Fruit fly (Drosophila melanogaster) whole organism, embryonic: ENCODE measurements around the gene CG13008.
A peak's percentile ranks its signal among the peaks of the same experiment; 100 is the strongest.

Source experiments
- BtbVII ChIP-seq: fragments of 200-800 bp; sonication (Bioruptor generic); optimal IDR thresholded peaks from 3 replicates; lab custom pipeline; 2017; ENCODE audit warnings: missing biosample characterization, mild to moderate bottlenecking, missing genetic modification characterization
- CG10366 ChIP-seq: fragments of 200-800 bp; sonication (Bioruptor generic); IDR thresholded peaks from 2 replicates; pipeline ENCODE4 v1.3.6; 2022; ENCODE audit warnings: missing biosample characterization, missing genetic modification characterization
- CG12104 ChIP-seq: fragments of 200-800 bp; sonication (Bioruptor generic); optimal IDR thresholded peaks from 3 replicates; lab custom pipeline; 2016; ENCODE audit warnings: missing biosample characterization, missing genetic modification characterization
- CG12219 ChIP-seq: fragments of 200-800 bp; sonication (Bioruptor generic); optimal IDR thresholded peaks from 3 replicates; lab custom pipeline; 2018; ENCODE audit warnings: missing biosample characterization, mild to moderate bottlenecking, missing genetic modification characterization
- CG12744 ChIP-seq: fragments of 200-800 bp; sonication (Bioruptor generic); optimal IDR thresholded peaks from 2 replicates; lab custom pipeline; 2016; ENCODE audit warnings: missing biosample characterization, missing genetic modification characterization
- CG12942 ChIP-seq: fragments of 200-800 bp; sonication (Bioruptor generic); optimal IDR thresholded peaks from 3 replicates; lab custom pipeline; 2016; ENCODE audit warnings: missing biosample characterization, missing genetic modification characterization
- CG14014 ChIP-seq: fragments of 200-800 bp; sonication (Bioruptor generic); IDR thresholded peaks from 2 replicates; pipeline ENCODE4 v1.3.6; 2022; ENCODE audit warnings: missing biosample characterization, missing genetic modification characterization
- CG14710 ChIP-seq: fragments of 200-800 bp; sonication (Bioruptor generic); optimal IDR thresholded peaks from 3 replicates; lab custom pipeline; 2019; ENCODE audit warnings: missing biosample characterization, mild to moderate bottlenecking, missing genetic modification characterization, moderate library complexity
- CG17612 ChIP-seq: fragments of 200-800 bp; sonication (Bioruptor generic); IDR thresholded peaks from 2 replicates; pipeline ENCODE4 v1.3.6; 2022; ENCODE audit warnings: missing biosample characterization, missing genetic modification characterization
- CG18476 ChIP-seq: fragments of 200-800 bp; sonication (Bioruptor generic); optimal IDR thresholded peaks from 2 replicates; lab custom pipeline; 2016; ENCODE audit warnings: missing biosample characterization, mild to moderate bottlenecking, missing genetic modification characterization
- CG31365 ChIP-seq: fragments of 200-800 bp; sonication (Bioruptor generic); optimal IDR thresholded peaks from 2 replicates; lab custom pipeline; 2018; ENCODE audit warnings: missing biosample characterization, mild to moderate bottlenecking, missing genetic modification characterization
- CG3281 ChIP-seq: fragments of 200-800 bp; sonication (Bioruptor generic); optimal IDR thresholded peaks from 3 replicates; lab custom pipeline; 2017; ENCODE audit warnings: missing biosample characterization, mild to moderate bottlenecking, missing genetic modification characterization
- CG33557 ChIP-seq: fragments of 200-800 bp; sonication (Bioruptor generic); optimal IDR thresholded peaks from 2 replicates; lab custom pipeline; 2019; ENCODE audit warnings: missing biosample characterization, mild to moderate bottlenecking, missing genetic modification characterization, moderate library complexity
- CG3407 ChIP-seq: fragments of 200-800 bp; sonication (Bioruptor generic); optimal IDR thresholded peaks from 2 replicates; lab custom pipeline; 2018; ENCODE audit warnings: missing biosample characterization, mild to moderate bottlenecking, missing genetic modification characterization
- CG3726 ChIP-seq: fragments of 200-800 bp; sonication (Bioruptor generic); IDR thresholded peaks from 3 replicates; pipeline ENCODE4, ENCODE4 v1.3.6; 2022; ENCODE audit warnings: missing biosample characterization, missing genetic modification characterization
- CG6791 ChIP-seq: fragments of 200-800 bp; sonication (Bioruptor generic); IDR thresholded peaks from 3 replicates; pipeline ENCODE4 v1.3.6; 2022; ENCODE audit warnings: missing biosample characterization, missing genetic modification characterization; ENCODE audit not compliant: partially characterized antibody
- CG8089 ChIP-seq: fragments of 200-800 bp; sonication (Bioruptor generic); optimal IDR thresholded peaks from 3 replicates; lab custom pipeline; 2016; ENCODE audit warnings: missing biosample characterization, missing genetic modification characterization
- CG9727 ChIP-seq: fragments of 200-800 bp; sonication (Bioruptor generic); optimal IDR thresholded peaks from 3 replicates; lab custom pipeline; 2017; ENCODE audit warnings: missing biosample characterization, mild to moderate bottlenecking, missing genetic modification characterization
- CrebB ChIP-seq: fragments of 200-800 bp; sonication (Bioruptor generic); optimal IDR thresholded peaks from 3 replicates; lab custom pipeline; 2018; ENCODE audit warnings: missing biosample characterization, mild to moderate bottlenecking, missing genetic modification characterization
- Eip74EF ChIP-seq, 2 experiments: fragments of 200-800 bp in 1 of 2; fragments of >200 bp in 1 of 2; sonication (Bioruptor generic) in 1 of 2; optimal IDR thresholded peaks; 2 replicates each; lab custom pipeline; 2017 to 2019; ENCODE audit warnings: missing biosample characterization in 2 of 2, missing genetic modification characterization in 2 of 2, mild to moderate bottlenecking in 1 of 2, moderate library complexity in 1 of 2
- GATAe ChIP-seq: fragments of 200-800 bp; sonication (Bioruptor generic); conservative IDR thresholded peaks from 2 replicates; pipeline ENCODE4 v1.3.6; 2022; ENCODE audit warnings: missing biosample characterization, missing genetic modification characterization
- HHEX ChIP-seq: fragments of 200-800 bp; sonication (Bioruptor generic); optimal IDR thresholded peaks from 3 replicates; lab custom pipeline; 2017; ENCODE audit warnings: missing biosample characterization, mild to moderate bottlenecking, missing genetic modification characterization, missing genetic modification reagents
- Hmr ChIP-seq: fragments of 200-800 bp; sonication (Bioruptor generic); optimal IDR thresholded peaks from 3 replicates; lab custom pipeline; 2017; ENCODE audit warnings: mild to moderate bottlenecking, missing biosample characterization, missing genetic modification reagents, missing genetic modification characterization
- Hmx ChIP-seq: fragments of 200-800 bp; sonication (Bioruptor generic); optimal IDR thresholded peaks from 2 replicates; lab custom pipeline; 2016; ENCODE audit warnings: missing biosample characterization, missing genetic modification characterization
- Jarid2 ChIP-seq: fragments of 200-800 bp; sonication (Bioruptor generic); optimal IDR thresholded peaks from 3 replicates; lab custom pipeline; 2017; ENCODE audit warnings: mild to moderate bottlenecking, missing biosample characterization, missing genetic modification reagents, missing genetic modification characterization
- NC2α ChIP-seq: fragments of 200-800 bp; sonication (Bioruptor generic); optimal IDR thresholded peaks from 2 replicates; lab custom pipeline; 2016; ENCODE audit warnings: missing biosample characterization, missing genetic modification characterization
- Nf-YC ChIP-seq: fragments of 200-800 bp; optimal IDR thresholded peaks from 3 replicates; lab custom pipeline; 2019; ENCODE audit warnings: missing biosample characterization, mild to moderate bottlenecking, missing genetic modification characterization, moderate library complexity
- Rx ChIP-seq: fragments of 200-800 bp; sonication (Bioruptor generic); IDR thresholded peaks from 2 replicates; pipeline ENCODE4 v1.3.6; 2022; ENCODE audit warnings: missing biosample characterization, missing genetic modification characterization
- Sry-β ChIP-seq: fragments of 200-800 bp; sonication (Bioruptor generic); optimal IDR thresholded peaks from 2 replicates; lab custom pipeline; 2018; ENCODE audit warnings: missing biosample characterization, mild to moderate bottlenecking, missing genetic modification characterization, moderate library complexity
- Xbp1 ChIP-seq: fragments of 200-800 bp; sonication (Bioruptor generic); optimal IDR thresholded peaks from 3 replicates; lab custom pipeline; 2016; ENCODE audit warnings: missing biosample characterization, mild to moderate bottlenecking, missing genetic modification characterization
- Xrp1 ChIP-seq: fragments of 200-800 bp; sonication (Bioruptor generic); IDR thresholded peaks from 2 replicates; pipeline ENCODE4 v1.3.6; 2022; ENCODE audit warnings: missing biosample characterization, missing genetic modification characterization
- YL-1 ChIP-seq: fragments of 200-800 bp; sonication (Bioruptor generic); optimal IDR thresholded peaks from 3 replicates; lab custom pipeline; 2017; ENCODE audit warnings: missing biosample characterization, mild to moderate bottlenecking, missing genetic modification characterization
- ac ChIP-seq: fragments of 200-800 bp; sonication (Bioruptor generic); optimal IDR thresholded peaks from 3 replicates; lab custom pipeline; 2017; ENCODE audit warnings: missing biosample characterization, mild to moderate bottlenecking, missing genetic modification characterization
- amos ChIP-seq: fragments of 200-800 bp; sonication (Bioruptor generic); IDR thresholded peaks from 2 replicates; pipeline ENCODE4 v1.3.6; 2022; ENCODE audit warnings: missing biosample characterization, missing genetic modification characterization; ENCODE audit not compliant: partially characterized antibody
- ato ChIP-seq: fragments of 200-800 bp; sonication (Bioruptor generic); IDR thresholded peaks from 2 replicates; pipeline ENCODE4 v1.3.6; 2022; ENCODE audit warnings: missing biosample characterization, missing genetic modification characterization; ENCODE audit not compliant: partially characterized antibody
- crol ChIP-seq: fragments of 200-800 bp; sonication (Bioruptor generic); IDR thresholded peaks from 2 replicates; pipeline ENCODE4 v1.3.6; 2022; ENCODE audit warnings: missing biosample characterization, missing genetic modification characterization
- da ChIP-seq: fragments of 200-800 bp; sonication (Bioruptor generic); optimal IDR thresholded peaks from 2 replicates; lab custom pipeline; 2016; ENCODE audit warnings: missing biosample characterization, missing genetic modification characterization
- dmrt99B ChIP-seq: fragments of 200-800 bp; sonication (Bioruptor generic); optimal IDR thresholded peaks from 2 replicates; lab custom pipeline; 2018; ENCODE audit warnings: missing biosample characterization, mild to moderate bottlenecking, missing genetic modification characterization, moderate library complexity
- emc ChIP-seq: fragments of 200-800 bp; sonication (Bioruptor generic); optimal IDR thresholded peaks from 2 replicates; lab custom pipeline; 2016; ENCODE audit warnings: missing biosample characterization, missing genetic modification characterization
- hbn ChIP-seq: fragments of 200-800 bp; sonication (Bioruptor generic); IDR thresholded peaks from 2 replicates; pipeline ENCODE4 v1.3.6; 2022; ENCODE audit warnings: missing biosample characterization, missing genetic modification characterization; ENCODE audit not compliant: partially characterized antibody
- kah ChIP-seq: fragments of 200-800 bp; sonication (Bioruptor generic); optimal IDR thresholded peaks from 2 replicates; lab custom pipeline; 2018; ENCODE audit warnings: missing biosample characterization, mild to moderate bottlenecking, missing genetic modification characterization
- ken ChIP-seq: fragments of 200-800 bp; sonication (Bioruptor generic); IDR thresholded peaks from 3 replicates; pipeline ENCODE4 v1.3.6; 2022; ENCODE audit warnings: missing biosample characterization, missing genetic modification characterization
- odd ChIP-seq: fragments of 200-800 bp; sonication (Bioruptor generic); optimal IDR thresholded peaks from 2 replicates; lab custom pipeline; 2017; ENCODE audit warnings: missing biosample characterization, mild to moderate bottlenecking, missing genetic modification characterization
- ranshi ChIP-seq: fragments of 200-800 bp; sonication (Bioruptor generic); IDR thresholded peaks from 2 replicates; pipeline ENCODE4 v1.3.6; 2022; ENCODE audit warnings: missing biosample characterization, missing genetic modification characterization
- run ChIP-seq: fragments of 200-800 bp; sonication (Bioruptor generic); optimal IDR thresholded peaks from 3 replicates; lab custom pipeline; 2018; ENCODE audit warnings: missing biosample characterization, mild to moderate bottlenecking, missing genetic modification characterization
- shn ChIP-seq: fragments of 200-800 bp; sonication (Bioruptor generic); optimal IDR thresholded peaks from 3 replicates; lab custom pipeline; 2016; ENCODE audit warnings: missing biosample characterization, missing genetic modification characterization
- slou ChIP-seq: fragments of 200-800 bp; sonication (Bioruptor generic); optimal IDR thresholded peaks from 3 replicates; lab custom pipeline; 2016; ENCODE audit warnings: missing biosample characterization, missing genetic modification characterization
- sqz ChIP-seq: fragments of 200-800 bp; sonication (Bioruptor generic); optimal IDR thresholded peaks from 3 replicates; lab custom pipeline; 2018; ENCODE audit warnings: missing biosample characterization, mild to moderate bottlenecking, missing genetic modification characterization
- unc-4 ChIP-seq: fragments of 200-800 bp; sonication (Bioruptor generic); IDR thresholded peaks from 2 replicates; pipeline ENCODE4 v1.3.6; 2022; ENCODE audit warnings: missing biosample characterization, missing genetic modification characterization; ENCODE audit not compliant: partially characterized antibody
- unpg ChIP-seq: fragments of 200-800 bp; sonication (Bioruptor generic); optimal IDR thresholded peaks from 3 replicates; lab custom pipeline; 2018; ENCODE audit warnings: missing biosample characterization, mild to moderate bottlenecking, missing genetic modification characterization, moderate library complexity
- zf30C ChIP-seq: fragments of 200-800 bp; sonication (Bioruptor generic); optimal IDR thresholded peaks from 3 replicates; lab custom pipeline; 2018; ENCODE audit warnings: missing biosample characterization, mild to moderate bottlenecking, missing genetic modification characterization

The CG13008 gene

dm6 chrX:16683765-16684164, 27.3 kb upstream of the CG13008 start, which contains the start of gene Axs:
Gene Axs (minus strand): TSS chrX:16683895.
- no peak for TF ChIP-seq slou (GFP tag; lab: Kevin White, UChicago)
- peak; percentile 38 for TF ChIP-seq CG14710 (tag; lab: Kevin White, UChicago)
- no peak for TF ChIP-seq CG12744 (GFP tag; lab: Kevin White, UChicago)
- no peak for TF ChIP-seq CG12219 (GFP tag; lab: Kevin White, UChicago)
- TF ChIP-seq CG10366: no peak
- peak; percentile 50 for TF ChIP-seq hbn (GFP tag; lab: Robert Waterston, UW)
- TF ChIP-seq CG9727: no peak
- TF ChIP-seq ranshi (GFP tag; lab: Robert Waterston, UW): no peak
- TF ChIP-seq CG18476: no peak
- no peak for TF ChIP-seq CG14014 (GFP tag; lab: Robert Waterston, UW)
- TF ChIP-seq CG3726: no peak
- TF ChIP-seq amos: peak; percentile 77
- TF ChIP-seq CG17612 (GFP tag; lab: Robert Waterston, UW): no peak
- peak; percentile 57 for TF ChIP-seq Xbp1 (GFP tag; lab: Kevin White, UChicago)
- TF ChIP-seq CG3281 (GFP tag; lab: Kevin White, UChicago): no peak
- TF ChIP-seq HHEX (GFP tag; lab: Kevin White, UChicago): no peak
- no peak for TF ChIP-seq NC2α (GFP tag; lab: Kevin White, UChicago)
- TF ChIP-seq Sry-β (GFP tag; lab: Kevin White, UChicago): peak; percentile 87
- no peak for TF ChIP-seq da (GFP tag; lab: Kevin White, UChicago)
- TF ChIP-seq dmrt99B (tag; lab: Kevin White, UChicago): no peak
- no peak for TF ChIP-seq ac
- peak; percentile 9 for TF ChIP-seq Nf-YC (tag; lab: Kevin White, UChicago)
- no peak for TF ChIP-seq ken (GFP tag; lab: Robert Waterston, UW)
- no peak for TF ChIP-seq odd
- peak; percentile 75 for TF ChIP-seq CG6791 (GFP tag; lab: Robert Waterston, UW)
- peak; percentile 69 for TF ChIP-seq ato
- TF ChIP-seq shn: peak; percentile 41
- no peak for TF ChIP-seq kah
- TF ChIP-seq Rx (GFP tag; lab: Robert Waterston, UW): no peak
- no peak for TF ChIP-seq CG8089
- peak; percentile 41 for TF ChIP-seq YL-1 (GFP tag; lab: Kevin White, UChicago)
- no peak for TF ChIP-seq BtbVII
- TF ChIP-seq run (tag; lab: Kevin White, UChicago): no peak
- no peak for TF ChIP-seq Jarid2 (GFP tag; lab: Kevin White, UChicago)
- peak; percentile 97 for TF ChIP-seq CG31365 (tag; lab: Kevin White, UChicago)
- no peak for TF ChIP-seq CG12942 (GFP tag; lab: Kevin White, UChicago)
- TF ChIP-seq GATAe (GFP tag; lab: Robert Waterston, UW): no peak
- TF ChIP-seq Eip74EF (GFP tag; optimal IDR thresholded peaks at IDR 0.05; lab: Kevin White, UChicago): peak in 1 of 2 experiments; percentile 81
- TF ChIP-seq Xrp1 (GFP tag; lab: Robert Waterston, UW): no peak
- TF ChIP-seq CG12104: no peak
- TF ChIP-seq CG33557 (GFP tag; lab: Kevin White, UChicago): peak; percentile 9
- TF ChIP-seq CrebB (tag; lab: Kevin White, UChicago): no peak
- TF ChIP-seq emc (GFP tag; lab: Kevin White, UChicago): no peak
- peak; percentile 64 for TF ChIP-seq unc-4 (GFP tag; lab: Robert Waterston, UW)
- TF ChIP-seq Hmx (GFP tag; lab: Kevin White, UChicago): no peak
- TF ChIP-seq zf30C (GFP tag; lab: Kevin White, UChicago): no peak
- TF ChIP-seq sqz (GFP tag; lab: Kevin White, UChicago): no peak
- TF ChIP-seq Hmr (GFP tag; lab: Kevin White, UChicago): no peak
- no peak for TF ChIP-seq CG3407 (GFP tag; lab: Kevin White, UChicago)
- no peak for TF ChIP-seq unpg (GFP tag; lab: Kevin White, UChicago)
- no peak for TF ChIP-seq crol (GFP tag; lab: Robert Waterston, UW)
